Worm (Caenorhabditis elegans) whole organism, late embryonic: ENCODE data around the gene sqt-1.

Experiments used
- F13H6.1 ChIP-seq: sonication (generic microtip); optimal IDR thresholded peaks from 2 replicates; lab custom pipeline; 2016; ENCODE audit warnings: missing genetic modification characterization, missing compliant biosample characterization
- ama-1 ChIP-seq: fragments of 150-350 bp; optimal IDR thresholded peaks from 2 replicates; lab custom pipeline; 2014
- ceh-31 ChIP-seq: sonication (generic microtip); optimal IDR thresholded peaks from 2 replicates; lab custom pipeline; 2016; ENCODE audit warnings: missing genetic modification characterization, missing compliant biosample characterization
- ets-4 ChIP-seq: sonication (generic microtip); optimal IDR thresholded peaks from 2 replicates; lab custom pipeline; 2016; ENCODE audit warnings: missing genetic modification characterization, missing compliant biosample characterization
- gmeb-2 ChIP-seq: sonication (generic microtip); optimal IDR thresholded peaks from 2 replicates; lab custom pipeline; 2016; ENCODE audit warnings: missing genetic modification characterization, inconsistent platforms, missing compliant biosample characterization
- hlh-13 ChIP-seq: fragments of 200-800 bp; sonication (Bioruptor generic); optimal IDR thresholded peaks from 2 replicates; lab custom pipeline; 2018; ENCODE audit warnings: mild to moderate bottlenecking, missing genetic modification characterization, missing compliant biosample characterization
- hlh-6 ChIP-seq: sonication (generic microtip); optimal IDR thresholded peaks from 2 replicates; lab custom pipeline; 2016; ENCODE audit warnings: missing genotype, missing genetic modification characterization, missing compliant biosample characterization
- nhr-11 ChIP-seq: fragments of 150-350 bp; optimal IDR thresholded peaks from 2 replicates; lab custom pipeline; 2014; ENCODE audit warnings: missing biosample characterization, missing genetic modification characterization
- pat-9 ChIP-seq: fragments of 200-800 bp; sonication (Bioruptor generic); optimal IDR thresholded peaks from 2 replicates; lab custom pipeline; 2018; ENCODE audit warnings: mild to moderate bottlenecking, missing genetic modification characterization, moderate library complexity, missing compliant biosample characterization
- pha-4 ChIP-seq: fragments of 150-350 bp; optimal IDR thresholded peaks from 2 replicates; lab custom pipeline; 2018; ENCODE audit warnings: missing biosample characterization, missing genetic modification reagents, missing genetic modification characterization
- pqm-1 ChIP-seq: sonication (generic microtip); optimal IDR thresholded peaks from 2 replicates; lab custom pipeline; 2016; ENCODE audit warnings: missing genetic modification characterization, missing compliant biosample characterization
- syd-9 ChIP-seq: sonication (generic microtip); optimal IDR thresholded peaks from 2 replicates; lab custom pipeline; 2016; ENCODE audit warnings: mild to moderate bottlenecking, missing genetic modification characterization, moderate library complexity, missing compliant biosample characterization
- unc-3 ChIP-seq, 2 experiments: fragments of 200-800 bp in 1 of 2; sonication (Bioruptor generic) in 1 of 2; sonication (generic microtip) in 1 of 2; conservative IDR thresholded peaks in 1 of 2; optimal IDR thresholded peaks in 1 of 2; 2 replicates each; pipeline versions ENCODE4 v1.3.6 to Lab custom; 2016 to 2022; ENCODE audit warnings: missing compliant biosample characterization in 2 of 2, missing genetic modification characterization in 2 of 2, missing genetic modification reagents in 1 of 2
- ztf-16 ChIP-seq: sonication (generic microtip); optimal IDR thresholded peaks from 2 replicates; lab custom pipeline; 2017; ENCODE audit warnings: missing genetic modification characterization, missing compliant biosample characterization

- TF ChIP-seq pha-4 (no peak), unc-3 (GFP tag; conservative IDR thresholded peaks at IDR 0.05; lab: Robert Waterston, UW) (no peak), unc-3 (tag; optimal IDR thresholded peaks at IDR 0.05; lab: Kevin White, UChicago) (no peak), ama-1 (lab: Kevin White, UChicago) (no peak), F13H6.1 (tag; lab: Kevin White, UChicago) (no peak), pqm-1 (tag; lab: Kevin White, UChicago) (no peak), gmeb-2 (tag; lab: Kevin White, UChicago) (no peak), hlh-6 (tag; lab: Kevin White, UChicago) (no peak), ztf-16 (tag; lab: Kevin White, UChicago) (no peak), nhr-11 (tag; lab: Kevin White, UChicago) (no peak), ceh-31 (tag; lab: Kevin White, UChicago) (no peak), syd-9 (tag; lab: Kevin White, UChicago) (no peak), hlh-13 (GFP tag; lab: Kevin White, UChicago) (no peak), pat-9 (no peak), ets-4 (no peak)
Observed at ce11 chrII:11333846-11334638, 3.6 kb downstream of the sqt-1 start.
